Worm (Caenorhabditis elegans) whole organism, L2 larva: Measurements from ENCODE around the gene F28D1.6.

ENCODE experiments used
- R02D3.7 ChIP-seq: fragments of 150-350 bp; optimal IDR thresholded peaks from 2 replicates; lab custom pipeline; 2014; ENCODE audit warnings: missing biosample characterization, missing genetic modification characterization
- ZK546.5 ChIP-seq: sonication (generic microtip); optimal IDR thresholded peaks from 2 replicates; lab custom pipeline; 2017; ENCODE audit warnings: missing biosample characterization, missing genetic modification characterization
- alr-1 ChIP-seq: fragments of 150-350 bp; optimal IDR thresholded peaks from 2 replicates; lab custom pipeline; 2014; ENCODE audit warnings: missing biosample characterization, missing genetic modification characterization
- ama-1 ChIP-seq: fragments of 150-350 bp; optimal IDR thresholded peaks from 2 replicates; lab custom pipeline; 2018; ENCODE audit warnings: inconsistent platforms
- elt-3 ChIP-seq: sonication (generic microtip); optimal IDR thresholded peaks from 2 replicates; lab custom pipeline; 2017; ENCODE audit warnings: missing biosample characterization, missing genetic modification characterization
- nhr-11 ChIP-seq: fragments of 150-350 bp; optimal IDR thresholded peaks from 2 replicates; lab custom pipeline; 2014; ENCODE audit warnings: missing biosample characterization, missing genetic modification characterization
- nhr-77 ChIP-seq: fragments of 150-350 bp; optimal IDR thresholded peaks from 2 replicates; lab custom pipeline; 2014; ENCODE audit warnings: missing biosample characterization, missing genetic modification characterization
- sem-4 ChIP-seq: fragments of 150-350 bp; optimal IDR thresholded peaks from 2 replicates; lab custom pipeline; 2014; ENCODE audit warnings: missing biosample characterization, missing genetic modification reagents, missing genetic modification characterization
- skn-1 ChIP-seq: sonication (generic microtip); optimal IDR thresholded peaks from 2 replicates; lab custom pipeline; 2017; ENCODE audit warnings: missing biosample characterization, missing genetic modification characterization
- unc-55 ChIP-seq: fragments of 150-350 bp; sonication (generic microtip); optimal IDR thresholded peaks from 3 replicates; lab custom pipeline; 2014; ENCODE audit warnings: missing biosample characterization, missing genetic modification reagents, missing genetic modification characterization

DNA sequence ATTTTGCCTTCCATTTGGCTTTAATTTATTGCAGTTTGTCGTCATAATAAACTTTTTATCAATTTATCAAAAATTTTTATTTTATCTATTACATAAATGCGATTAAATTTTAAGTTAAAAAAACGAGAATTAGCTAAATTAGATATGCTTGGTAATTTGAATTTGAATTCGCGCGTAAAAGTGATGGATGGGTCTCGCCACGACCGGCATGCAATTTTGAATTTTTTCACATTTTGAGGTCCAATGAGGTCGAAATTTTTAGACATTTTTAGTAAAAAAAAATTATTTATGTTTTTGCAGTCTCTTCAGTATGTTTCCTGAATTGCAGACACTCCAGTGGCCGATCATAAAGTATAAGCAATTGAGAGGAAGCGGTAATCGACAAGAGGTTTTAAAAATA, 23.7 kb upstream of the F28D1.6 start, which contains the start of gene dsb-1:
- no peak for TF ChIP-seq nhr-77 (tag; lab: Kevin White, UChicago)
- TF ChIP-seq alr-1 (tag; lab: Kevin White, UChicago), result no peak
- no peak for TF ChIP-seq elt-3
- TF ChIP-seq skn-1 (tag; lab: Kevin White, UChicago), result no peak
- TF ChIP-seq ama-1 (lab: Kevin White, UChicago), result no peak
- no peak for TF ChIP-seq unc-55 (GFP tag; lab: Kevin White, UChicago)
- TF ChIP-seq nhr-11 (tag; lab: Kevin White, UChicago), result no peak
- no peak for TF ChIP-seq sem-4 (tag; lab: Kevin White, UChicago)
- no peak for TF ChIP-seq ZK546.5 (tag; lab: Kevin White, UChicago)
- TF ChIP-seq R02D3.7 (tag; lab: Kevin White, UChicago), result no peak
